Fruit fly (Drosophila melanogaster) whole organism, embryonic: ENCODE data around the gene Fnta.

Experiments
- Ada2b ChIP-seq: fragments of 200-800 bp; sonication (Bioruptor generic); IDR thresholded peaks from 2 replicates; pipeline ENCODE4 v1.3.6; 2022; ENCODE audit warnings: missing biosample characterization, missing genetic modification characterization
- Atf3 ChIP-seq: fragments of 200-800 bp; sonication (Bioruptor generic); optimal IDR thresholded peaks from 3 replicates; lab custom pipeline; 2016; ENCODE audit warnings: missing biosample characterization, missing genetic modification characterization
- Awh ChIP-seq: fragments of 200-800 bp; sonication (Bioruptor generic); IDR thresholded peaks from 2 replicates; pipeline ENCODE4, ENCODE4 v1.3.6; 2022; ENCODE audit warnings: missing biosample characterization, missing genetic modification characterization
- B-H2 ChIP-seq: fragments of 200-800 bp; sonication (Bioruptor generic); optimal IDR thresholded peaks from 2 replicates; lab custom pipeline; 2018; ENCODE audit warnings: missing biosample characterization, mild to moderate bottlenecking, missing genetic modification characterization
- C15 ChIP-seq: fragments of 200-800 bp; sonication (Bioruptor generic); IDR thresholded peaks from 3 replicates; pipeline ENCODE4 v1.3.6; 2022; ENCODE audit warnings: missing biosample characterization, missing genetic modification characterization
- CG10366 ChIP-seq: fragments of 200-800 bp; sonication (Bioruptor generic); IDR thresholded peaks from 2 replicates; pipeline ENCODE4 v1.3.6; 2022; ENCODE audit warnings: missing biosample characterization, missing genetic modification characterization
- CG11093 ChIP-seq: fragments of 200-800 bp; sonication (Bioruptor generic); IDR thresholded peaks from 3 replicates; pipeline ENCODE4 v1.3.6; 2022; ENCODE audit warnings: missing biosample characterization, missing genetic modification characterization
- CG11695 ChIP-seq: fragments of 200-800 bp; sonication (Bioruptor generic); IDR thresholded peaks from 3 replicates; pipeline ENCODE4 v1.3.6; 2022; ENCODE audit warnings: missing biosample characterization, missing genetic modification characterization
- CG12155 ChIP-seq: fragments of 200-800 bp; sonication (Bioruptor generic); optimal IDR thresholded peaks from 3 replicates; lab custom pipeline; 2016; ENCODE audit warnings: missing biosample characterization, missing genetic modification characterization
- CG12299 ChIP-seq: fragments of 200-800 bp; sonication (Bioruptor generic); optimal IDR thresholded peaks from 2 replicates; lab custom pipeline; 2018; ENCODE audit warnings: missing biosample characterization, mild to moderate bottlenecking, missing genetic modification characterization
- CG13894 ChIP-seq: fragments of 200-800 bp; sonication (Bioruptor generic); optimal IDR thresholded peaks from 3 replicates; lab custom pipeline; 2018; ENCODE audit warnings: missing biosample characterization, mild to moderate bottlenecking, missing genetic modification characterization, moderate library complexity
- CG14710 ChIP-seq: fragments of 200-800 bp; sonication (Bioruptor generic); optimal IDR thresholded peaks from 3 replicates; lab custom pipeline; 2019; ENCODE audit warnings: missing biosample characterization, mild to moderate bottlenecking, missing genetic modification characterization, moderate library complexity
- CG17359 ChIP-seq: fragments of 200-800 bp; sonication (Bioruptor generic); optimal IDR thresholded peaks from 3 replicates; lab custom pipeline; 2018; ENCODE audit warnings: missing biosample characterization, mild to moderate bottlenecking, missing genetic modification characterization, moderate library complexity
- CG2129 ChIP-seq: fragments of 200-800 bp; sonication (Bioruptor generic); IDR thresholded peaks from 2 replicates; pipeline ENCODE4 v1.3.6; 2022; ENCODE audit warnings: missing biosample characterization, missing genetic modification characterization; ENCODE audit not compliant: partially characterized antibody
- CG30431 ChIP-seq: fragments of 200-800 bp; sonication (Bioruptor generic); optimal IDR thresholded peaks from 2 replicates; lab custom pipeline; 2017; ENCODE audit warnings: missing biosample characterization, missing genetic modification characterization
- CG31441 ChIP-seq: fragments of 200-800 bp; sonication (Bioruptor generic); IDR thresholded peaks from 2 replicates; pipeline ENCODE4 v1.3.6; 2022; ENCODE audit warnings: missing biosample characterization, missing genetic modification characterization
- CG33213 ChIP-seq: fragments of 200-800 bp; sonication (Bioruptor generic); optimal IDR thresholded peaks from 3 replicates; lab custom pipeline; 2016; ENCODE audit warnings: missing biosample characterization, missing genetic modification characterization
- CG4730 ChIP-seq: fragments of 200-800 bp; sonication (Bioruptor generic); IDR thresholded peaks from 2 replicates; pipeline ENCODE4 v1.3.6; 2022; ENCODE audit warnings: missing biosample characterization, missing genetic modification characterization
- CG6791 ChIP-seq: fragments of 200-800 bp; sonication (Bioruptor generic); IDR thresholded peaks from 3 replicates; pipeline ENCODE4 v1.3.6; 2022; ENCODE audit warnings: missing biosample characterization, missing genetic modification characterization; ENCODE audit not compliant: partially characterized antibody
- CkIIα-i1 ChIP-seq: fragments of 200-800 bp; sonication (Bioruptor generic); IDR thresholded peaks from 2 replicates; pipeline ENCODE4 v1.3.6; 2022; ENCODE audit warnings: missing biosample characterization, missing genetic modification characterization
- CoRest ChIP-seq: fragments of 200-800 bp; sonication (Bioruptor generic); optimal IDR thresholded peaks from 3 replicates; lab custom pipeline; 2018; ENCODE audit warnings: missing biosample characterization, mild to moderate bottlenecking, missing genetic modification characterization, moderate library complexity
- Dek ChIP-seq: fragments of 200-800 bp; sonication (Bioruptor generic); optimal IDR thresholded peaks from 3 replicates; lab custom pipeline; 2019; ENCODE audit warnings: missing biosample characterization, mild to moderate bottlenecking, missing genetic modification characterization, moderate library complexity
- Dll ChIP-seq: fragments of 200-800 bp; sonication (Bioruptor generic); IDR thresholded peaks from 4 replicates; pipeline ENCODE4 v1.3.6; 2022; ENCODE audit warnings: missing biosample characterization, missing genetic modification characterization; ENCODE audit not compliant: partially characterized antibody
- ERR ChIP-seq: fragments of 200-800 bp; sonication (Bioruptor generic); optimal IDR thresholded peaks from 2 replicates; lab custom pipeline; 2016; ENCODE audit warnings: missing biosample characterization, missing genetic modification characterization
- GATAe ChIP-seq: fragments of 200-800 bp; sonication (Bioruptor generic); conservative IDR thresholded peaks from 2 replicates; pipeline ENCODE4 v1.3.6; 2022; ENCODE audit warnings: missing biosample characterization, missing genetic modification characterization
- H15 ChIP-seq: fragments of 200-800 bp; sonication (Bioruptor generic); IDR thresholded peaks from 3 replicates; pipeline ENCODE4 v1.3.6; 2022; ENCODE audit warnings: missing biosample characterization, missing genetic modification characterization
- HLH4C ChIP-seq: fragments of 200-800 bp; sonication (Bioruptor generic); IDR thresholded peaks from 3 replicates; pipeline ENCODE4 v1.3.6; 2022; ENCODE audit warnings: missing biosample characterization, missing genetic modification characterization; ENCODE audit not compliant: partially characterized antibody
- HLH54F ChIP-seq: fragments of 200-800 bp; sonication (Bioruptor generic); optimal IDR thresholded peaks from 3 replicates; lab custom pipeline; 2016; ENCODE audit warnings: missing biosample characterization, missing genetic modification characterization
- Lhr ChIP-seq: fragments of 200-800 bp; sonication (Bioruptor generic); optimal IDR thresholded peaks from 3 replicates; lab custom pipeline; 2017; ENCODE audit warnings: mild to moderate bottlenecking, missing biosample characterization, missing genetic modification reagents, missing genetic modification characterization
- Lim3 ChIP-seq: fragments of 200-800 bp; sonication (Bioruptor generic); IDR thresholded peaks from 2 replicates; pipeline ENCODE4 v1.3.6; 2022; ENCODE audit warnings: missing biosample characterization, missing genetic modification characterization
- Mad ChIP-seq: fragments of 200-800 bp; sonication (Bioruptor generic); optimal IDR thresholded peaks from 2 replicates; lab custom pipeline; 2016; ENCODE audit warnings: missing biosample characterization, missing genetic modification characterization
- Optix ChIP-seq: fragments of 200-800 bp; sonication (Bioruptor generic); IDR thresholded peaks from 3 replicates; pipeline ENCODE4 v1.3.6; 2022; ENCODE audit warnings: missing biosample characterization, missing genetic modification characterization
- ab ChIP-seq: fragments of 200-800 bp; sonication (Bioruptor generic); optimal IDR thresholded peaks from 2 replicates; lab custom pipeline; 2016; ENCODE audit warnings: missing biosample characterization, missing genetic modification characterization
- crol ChIP-seq: fragments of 200-800 bp; sonication (Bioruptor generic); IDR thresholded peaks from 2 replicates; pipeline ENCODE4 v1.3.6; 2022; ENCODE audit warnings: missing biosample characterization, missing genetic modification characterization
- grau ChIP-seq: fragments of 200-800 bp; optimal IDR thresholded peaks from 3 replicates; lab custom pipeline; 2019; ENCODE audit warnings: missing biosample characterization, mild to moderate bottlenecking, missing genetic modification characterization, moderate library complexity
- hkb ChIP-seq, 2 experiments: fragments of 200-800 bp in 1 of 2; fragments of >200 bp in 1 of 2; sonication (Bioruptor generic) in 1 of 2; IDR thresholded peaks in 1 of 2; optimal IDR thresholded peaks in 1 of 2; 2 replicates each; pipeline versions ENCODE4 v1.3.6 to Lab custom; 2017 to 2022; ENCODE audit warnings: missing biosample characterization in 1 of 2, missing genetic modification characterization in 1 of 2
- knrl ChIP-seq: fragments of 200-800 bp; sonication (Bioruptor generic); IDR thresholded peaks from 3 replicates; pipeline ENCODE4 v1.3.6; 2022; ENCODE audit warnings: missing biosample characterization, missing genetic modification characterization; ENCODE audit not compliant: partially characterized antibody
- lab ChIP-seq: fragments of 200-800 bp; sonication (Bioruptor generic); optimal IDR thresholded peaks from 3 replicates; lab custom pipeline; 2017; ENCODE audit warnings: missing biosample characterization, missing genetic modification characterization, mild to moderate bottlenecking, moderate library complexity, missing genetic modification reagents
- maf-S ChIP-seq: fragments of 200-800 bp; sonication (Bioruptor generic); optimal IDR thresholded peaks from 2 replicates; lab custom pipeline; 2016; ENCODE audit warnings: missing biosample characterization, missing genetic modification characterization
- pnt ChIP-seq: fragments of 200-800 bp; sonication (Bioruptor generic); optimal IDR thresholded peaks from 3 replicates; lab custom pipeline; 2016; ENCODE audit warnings: missing biosample characterization, missing genetic modification characterization
- sens ChIP-seq: fragments of 200-800 bp; sonication (Bioruptor generic); peaks from one replicate; lab custom pipeline; 2016; ENCODE audit warnings: missing biosample characterization, missing genetic modification characterization
- sens-2 ChIP-seq: fragments of 200-800 bp; sonication (Bioruptor generic); IDR thresholded peaks from 2 replicates; pipeline ENCODE4 v1.3.6; 2022; ENCODE audit warnings: missing biosample characterization, missing genetic modification characterization
- seq ChIP-seq: fragments of 200-800 bp; sonication (Bioruptor generic); IDR thresholded peaks from 2 replicates; pipeline ENCODE4 v1.3.6; 2022; ENCODE audit warnings: missing biosample characterization, missing genetic modification characterization
- sima ChIP-seq: fragments of 200-800 bp; sonication (Bioruptor generic); optimal IDR thresholded peaks from 2 replicates; lab custom pipeline; 2016; ENCODE audit warnings: missing biosample characterization, missing genetic modification characterization
- sob ChIP-seq: fragments of 200-800 bp; sonication (Bioruptor generic); IDR thresholded peaks from 2 replicates; pipeline ENCODE4 v1.3.6; 2022; ENCODE audit warnings: missing biosample characterization, missing genetic modification characterization
- sr ChIP-seq: fragments of 200-800 bp; sonication (Bioruptor generic); IDR thresholded peaks from 3 replicates; pipeline ENCODE4 v1.3.6; 2022; ENCODE audit warnings: missing biosample characterization, missing genetic modification characterization
- tin ChIP-seq: fragments of 200-800 bp; sonication (Bioruptor generic); optimal IDR thresholded peaks from 3 replicates; lab custom pipeline; 2016; ENCODE audit warnings: missing biosample characterization, missing genetic modification characterization
- usp ChIP-seq: fragments of >200 bp; optimal IDR thresholded peaks from 2 replicates; lab custom pipeline; 2017; ENCODE audit warnings: missing biosample characterization, missing genetic modification characterization
- wek ChIP-seq: fragments of 200-800 bp; sonication (Bioruptor generic); optimal IDR thresholded peaks from 3 replicates; lab custom pipeline; 2018; ENCODE audit warnings: missing biosample characterization, mild to moderate bottlenecking, missing genetic modification characterization, moderate library complexity
- zen ChIP-seq: fragments of 200-800 bp; sonication (Bioruptor generic); optimal IDR thresholded peaks from 3 replicates; lab custom pipeline; 2018; ENCODE audit warnings: missing biosample characterization, mild to moderate bottlenecking, missing genetic modification characterization, moderate library complexity
- zfh2 ChIP-seq: fragments of 200-800 bp; sonication (Bioruptor generic); optimal IDR thresholded peaks from 2 replicates; lab custom pipeline; 2016; ENCODE audit warnings: missing biosample characterization, missing genetic modification characterization

The Fnta gene

dm6 chr2L:4811491-4812058, 18.9 kb downstream of the Fnta start (continued):
- TF ChIP-seq sr (GFP tag; lab: Robert Waterston, UW) (no peak), CG11093 (GFP tag; lab: Robert Waterston, UW) (no peak), zfh2 (GFP tag; lab: Kevin White, UChicago) (no peak), CkIIα-i1 (GFP tag; lab: Robert Waterston, UW) (no peak), Awh (0 out of 2 replicates have a peak, but pooled peaks have one; percentile 15), sima (no peak), lab (no peak), CoRest (tag; lab: Kevin White, UChicago) (no peak), grau (no peak), hkb (optimal IDR thresholded peaks at IDR 0.05; lab: Kevin White, UChicago) (no peak), hkb (GFP tag; IDR thresholded peaks at IDR 0.05; lab: Robert Waterston, UW) (peak; percentile 31; the same call in 1 of the 2 replicates), C15 (GFP tag; lab: Robert Waterston, UW) (no peak), CG2129 (GFP tag; lab: Robert Waterston, UW) (no peak; the same call in 1 of the 2 replicates), CG33213 (GFP tag; lab: Kevin White, UChicago) (peak; percentile 23), CG11695 (GFP tag; lab: Robert Waterston, UW) (peak; percentile 9; the same call in 1 of the 3 replicates), zen (tag; lab: Kevin White, UChicago) (no peak), pnt (GFP tag; lab: Kevin White, UChicago) (no peak), CG13894 (tag; lab: Kevin White, UChicago) (peak; percentile 93), Ada2b (GFP tag; lab: Robert Waterston, UW) (no peak), CG14710 (tag; lab: Kevin White, UChicago) (no peak), Dek (tag; lab: Kevin White, UChicago) (no peak), GATAe (GFP tag; lab: Robert Waterston, UW) (peak; percentile 65), Dll (GFP tag; lab: Robert Waterston, UW) (peak; percentile 75; the same call in 3 of the 4 replicates), ab (GFP tag; lab: Kevin White, UChicago) (no peak), H15 (GFP tag; lab: Robert Waterston, UW) (no peak), HLH4C (GFP tag; lab: Robert Waterston, UW) (peak; percentile 60; the same call in 1 of the 3 replicates), CG6791 (peak; percentile 84), wek (GFP tag; lab: Kevin White, UChicago) (peak; percentile 17), CG31441 (GFP tag; lab: Robert Waterston, UW) (no peak), Lim3 (GFP tag; lab: Robert Waterston, UW) (no peak), CG30431 (no peak), HLH54F (no peak), CG17359 (tag; lab: Kevin White, UChicago) (peak; percentile 26), sens (GFP tag; lab: Kevin White, UChicago) (no peak), CG4730 (GFP tag; lab: Robert Waterston, UW) (no peak), Optix (GFP tag; lab: Robert Waterston, UW) (peak; percentile 57; the same call in 2 of the 3 replicates), CG12155 (GFP tag; lab: Kevin White, UChicago) (no peak), sens-2 (GFP tag; lab: Robert Waterston, UW) (no peak), CG10366 (no peak), maf-S (GFP tag; lab: Kevin White, UChicago) (no peak), tin (GFP tag; lab: Kevin White, UChicago) (no peak), knrl (peak; percentile 65), CG12299 (peak; percentile 4), crol (GFP tag; lab: Robert Waterston, UW) (peak; percentile 59), ERR (no peak), sob (no peak; the same call in 1 of the 2 replicates), Lhr (GFP tag; lab: Kevin White, UChicago) (peak; percentile 97), B-H2 (GFP tag; lab: Kevin White, UChicago) (peak; percentile 5), Mad (GFP tag; lab: Kevin White, UChicago) (no peak), usp (GFP tag; lab: Kevin White, UChicago) (no peak), Atf3 (GFP tag; lab: Kevin White, UChicago) (no peak), seq (GFP tag; lab: Robert Waterston, UW) (no peak)
